Fruit fly (Drosophila melanogaster): ENCODE measurements around the gene mRpS21.

Gene mRpS21

dm6 chr3R:13400902-13401721 lies 19.5 kb upstream of the mRpS21 start (continued):
- TF ChIP-seq achi (GFP tag; optimal IDR thresholded peaks at IDR 0.05), result peak; percentile 93
- TF ChIP-seq Sox15 (GFP tag; optimal IDR thresholded peaks at IDR 0.05), result peak; percentile 92
- peak; percentile 96 for TF ChIP-seq CG8632 (GFP tag; optimal IDR thresholded peaks at IDR 0.05)
- TF ChIP-seq CG15336 (GFP tag; IDR thresholded peaks at IDR 0.05), result peak; percentile 93
- peak; percentile 92 for TF ChIP-seq CG6276 (GFP tag; optimal IDR thresholded peaks at IDR 0.05)
- TF ChIP-seq CG8119 (GFP tag; IDR thresholded peaks at IDR 0.05), result peak; percentile 94
- TF ChIP-seq acj6 (GFP tag; optimal IDR thresholded peaks at IDR 0.05), result peak; percentile 95
- peak; percentile 90 for TF ChIP-seq CG16779 (tag; optimal IDR thresholded peaks at IDR 0.05)
- peak; percentile 94 for TF ChIP-seq Hr39 (GFP tag; optimal IDR thresholded peaks at IDR 0.05)
- peak; percentile 88 for TF ChIP-seq CG6163 (GFP tag; IDR thresholded peaks at IDR 0.05)
- TF ChIP-seq lz (GFP tag; optimal IDR thresholded peaks at IDR 0.05), result peak; percentile 96
- TF ChIP-seq CG10669 (GFP tag; optimal IDR thresholded peaks at IDR 0.05), result peak; percentile 94
- TF ChIP-seq Ets21C (GFP tag; optimal IDR thresholded peaks at IDR 0.05), result peak; percentile 90
- peak; percentile 25 for TF ChIP-seq Hr38 (GFP tag; optimal IDR thresholded peaks at IDR 0.05)
- TF ChIP-seq dsx (GFP tag; optimal IDR thresholded peaks at IDR 0.05; ENCODE audit: poor library complexity, severe bottlenecking), result peak; percentile 92
- peak; percentile 18 for TF ChIP-seq fkh (GFP tag; optimal IDR thresholded peaks at IDR 0.05)
- peak; percentile 89 for TF ChIP-seq cyc (GFP tag; optimal IDR thresholded peaks at IDR 0.05)
- TF ChIP-seq net (GFP tag; optimal IDR thresholded peaks at IDR 0.05), result peak; percentile 96
- TF ChIP-seq CG32006 (GFP tag; optimal IDR thresholded peaks at IDR 0.05), result peak; percentile 97
- TF ChIP-seq CG31627 (GFP tag; optimal IDR thresholded peaks at IDR 0.05), result peak; percentile 93
- TF ChIP-seq Ets96B (tag; optimal IDR thresholded peaks at IDR 0.05), result peak; percentile 93
- TF ChIP-seq CG11762 (GFP tag; optimal IDR thresholded peaks at IDR 0.05; ENCODE audit: insufficient read depth), result peak; percentile 83

dm6 chr3R:13397535-13397934 lies 15.9 kb upstream of the mRpS21 start, which contains the start of gene CG14377:
TSS of gene CG14377 (plus strand) at chr3R:13397835.
- no peak for TF ChIP-seq CG32006 (GFP tag; optimal IDR thresholded peaks at IDR 0.05)
- no peak for TF ChIP-seq Gug (GFP tag; IDR thresholded peaks at IDR 0.05)
- no peak for TF ChIP-seq vri (GFP tag; optimal IDR thresholded peaks at IDR 0.05)
- no peak for TF ChIP-seq topi (GFP tag; optimal IDR thresholded peaks at IDR 0.05)
- no peak for TF ChIP-seq eg (GFP tag; IDR thresholded peaks at IDR 0.05)
- TF ChIP-seq OdsH (GFP tag; optimal IDR thresholded peaks at IDR 0.05), result no peak
- no peak for TF ChIP-seq Hr39 (GFP tag; optimal IDR thresholded peaks at IDR 0.05)
- no peak for TF ChIP-seq esn (GFP tag; optimal IDR thresholded peaks at IDR 0.05)
- no peak for TF ChIP-seq Hr4 (GFP tag; optimal IDR thresholded peaks at IDR 0.05)
- TF ChIP-seq pdm3 (GFP tag; optimal IDR thresholded peaks at IDR 0.05), result no peak
- TF ChIP-seq Blimp-1 (GFP tag; optimal IDR thresholded peaks at IDR 0.05), result no peak
- TF ChIP-seq CG6854 (GFP tag; optimal IDR thresholded peaks at IDR 0.05), result no peak
- no peak for TF ChIP-seq Eip93F (GFP tag; optimal IDR thresholded peaks at IDR 0.05)
- no peak for TF ChIP-seq CG11762 (GFP tag; optimal IDR thresholded peaks at IDR 0.05; ENCODE audit: insufficient read depth)

- TF ChIP-seq net (GFP tag; optimal IDR thresholded peaks at IDR 0.05), result no peak
- no peak for TF ChIP-seq CG6792 (GFP tag; optimal IDR thresholded peaks at IDR 0.05)
- no peak for TF ChIP-seq CG6808 (GFP tag; optimal IDR thresholded peaks at IDR 0.05)
- TF ChIP-seq CG9139 (GFP tag; optimal IDR thresholded peaks at IDR 0.05), result no peak
- no peak for TF ChIP-seq svp (GFP tag)
- no peak for TF ChIP-seq Eip75B (GFP tag; optimal IDR thresholded peaks at IDR 0.05)
- TF ChIP-seq achi (GFP tag; optimal IDR thresholded peaks at IDR 0.05), result no peak
- no peak for TF ChIP-seq salr (GFP tag; optimal IDR thresholded peaks at IDR 0.05)
- no peak for TF ChIP-seq CG11762 (GFP tag; optimal IDR thresholded peaks at IDR 0.05; ENCODE audit: insufficient read depth)
- TF ChIP-seq Hr39 (GFP tag; optimal IDR thresholded peaks at IDR 0.05), result no peak
- no peak for TF ChIP-seq CG7368 (GFP tag; optimal IDR thresholded peaks at IDR 0.05)
- no peak for TF ChIP-seq esn (GFP tag; optimal IDR thresholded peaks at IDR 0.05)
- no peak for TF ChIP-seq CG1621 (tag; optimal IDR thresholded peaks at IDR 0.05)
- no peak for TF ChIP-seq CG3032 (tag; optimal IDR thresholded peaks at IDR 0.05)
- no peak for TF ChIP-seq CG10669 (GFP tag; optimal IDR thresholded peaks at IDR 0.05)
- no peak for TF ChIP-seq CG16779 (tag; optimal IDR thresholded peaks at IDR 0.05)
- no peak for TF ChIP-seq eg (GFP tag; IDR thresholded peaks at IDR 0.05)
These were observed 15.4 kb upstream of the mRpS21 start, which contains the start of gene CG14374 for dm6 chr3R:13397040-13397439. TSS of gene CG14374 (minus strand) at chr3R:13397140.
